Fruit fly (Drosophila melanogaster): ENCODE measurements around the gene CG6497.

CG6497 gene

DNA sequence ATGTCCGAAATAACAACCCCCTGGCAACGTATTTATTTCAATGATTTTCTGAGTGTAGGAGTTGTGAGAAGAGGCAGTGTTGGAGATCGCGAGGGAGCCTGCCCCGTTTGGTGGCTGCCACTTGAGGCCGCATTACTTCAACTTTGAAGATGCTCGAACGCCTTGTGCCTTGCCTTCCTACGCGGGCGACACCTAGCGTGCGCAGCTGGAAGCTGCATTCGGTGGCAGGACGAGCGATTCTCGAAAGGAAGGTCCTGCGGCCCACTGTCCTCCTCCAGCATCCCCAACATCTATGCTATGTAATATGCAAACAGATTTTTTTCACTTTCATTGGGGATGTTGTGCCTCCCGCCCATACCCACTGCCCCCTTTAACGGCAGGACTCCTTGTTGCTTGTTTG, 45.1 kb downstream of the CG6497 start:
- no peak for TF ChIP-seq tj (GFP tag; optimal IDR thresholded peaks at IDR 0.05)
- no peak for TF ChIP-seq CG1620 (GFP tag; optimal IDR thresholded peaks at IDR 0.05)
- no peak for TF ChIP-seq CG11617 (GFP tag; optimal IDR thresholded peaks at IDR 0.05)
- no peak for TF ChIP-seq Hr96 (GFP tag; optimal IDR thresholded peaks at IDR 0.05)
- TF ChIP-seq cic (GFP tag; optimal IDR thresholded peaks at IDR 0.05) = no peak
- no peak for TF ChIP-seq CG7101 (tag; optimal IDR thresholded peaks at IDR 0.05)
- no peak for TF ChIP-seq Clk (GFP tag; optimal IDR thresholded peaks at IDR 0.05)

Measured in whole organism, adult.